Worm (Caenorhabditis elegans): ENCODE measurements around the gene C26B2.7.

ce11 chrIV:8028372-8028771 is 12.3 kb downstream of the C26B2.7 start:
- TF ChIP-seq med-1 (GFP tag; optimal IDR thresholded peaks at IDR 0.05; ENCODE audit: insufficient read depth) (no peak), flt-1 (GFP tag; IDR thresholded peaks at IDR 0.05) (no peak)
